Worm (Caenorhabditis elegans) whole organism, young adult: ENCODE results near the gene esyt-2.

Experiments used
- B0019.2 ChIP-seq: fragments of 200-800 bp; sonication (Bioruptor generic); conservative IDR thresholded peaks from 2 replicates; pipeline ENCODE4 v1.3.6; 2022; ENCODE audit warnings: missing genetic modification reagents, missing genetic modification characterization, missing compliant biosample characterization
- B0035.1 ChIP-seq: sonication (generic microtip); optimal IDR thresholded peaks from 2 replicates; lab custom pipeline; 2016; ENCODE audit warnings: missing genetic modification characterization, mild to moderate bottlenecking, missing compliant biosample characterization, missing genotype, missing genetic modification reagents
- D2030.7 ChIP-seq: fragments of 200-800 bp; sonication (Bioruptor generic); IDR thresholded peaks from 2 replicates; pipeline ENCODE4 v1.3.6; 2022; ENCODE audit warnings: missing genetic modification reagents, missing genetic modification characterization, missing compliant biosample characterization
- F23B12.7 ChIP-seq: sonication (generic microtip); optimal IDR thresholded peaks from 2 replicates; lab custom pipeline; 2017; ENCODE audit warnings: missing genetic modification characterization, mild to moderate bottlenecking, missing compliant biosample characterization, antibody characterized with exemption, moderate library complexity; ENCODE audit not compliant: insufficient read depth
- F33H1.4 ChIP-seq: fragments of 200-800 bp; sonication (Bioruptor generic); IDR thresholded peaks from 2 replicates; pipeline ENCODE4 v1.3.6; 2022; ENCODE audit warnings: missing genetic modification reagents, missing genetic modification characterization, missing compliant biosample characterization
- F55B11.4 ChIP-seq: sonication (generic microtip); optimal IDR thresholded peaks from 2 replicates; lab custom pipeline; 2016; ENCODE audit warnings: missing compliant biosample characterization, missing genetic modification characterization, borderline replicate concordance; ENCODE audit not compliant: insufficient read depth
- T26A5.8 ChIP-seq: sonication (generic microtip); optimal IDR thresholded peaks from 2 replicates; lab custom pipeline; 2016; ENCODE audit warnings: missing genetic modification characterization, missing compliant biosample characterization
- Y53F4B.3 ChIP-seq: fragments of 200-800 bp; sonication (Bioruptor generic); IDR thresholded peaks from 2 replicates; pipeline ENCODE4 v1.3.6; 2022; ENCODE audit warnings: missing genetic modification reagents, missing genetic modification characterization, missing compliant biosample characterization
- Y53G8AR.9 ChIP-seq: fragments of 200-800 bp; sonication (Bioruptor generic); conservative IDR thresholded peaks from 2 replicates; pipeline ENCODE4 v1.3.6; 2022; ENCODE audit warnings: missing genetic modification reagents, missing genetic modification characterization, missing compliant biosample characterization
- akir-1 ChIP-seq: fragments of 200-800 bp; sonication (Bioruptor generic); optimal IDR thresholded peaks from 2 replicates; lab custom pipeline; 2018; ENCODE audit warnings: mild to moderate bottlenecking, missing genetic modification characterization, moderate library complexity, missing compliant biosample characterization
- ama-1 ChIP-seq, 3 experiments: fragments of 150-350 bp in 1 of 3; sonication (generic microtip) in 2 of 3; optimal IDR thresholded peaks; 2 replicates each; lab custom pipeline; 2014 to 2018; ENCODE audit warnings: missing biosample characterization in 2 of 3, missing genetic modification characterization in 2 of 3, missing genetic modification reagents in 2 of 3
- bed-1 ChIP-seq: fragments of 200-800 bp; sonication (Bioruptor generic); IDR thresholded peaks from 2 replicates; pipeline ENCODE4 v1.3.6; 2022; ENCODE audit warnings: missing genetic modification reagents, missing genetic modification characterization, missing compliant biosample characterization
- bed-2 ChIP-seq: fragments of 200-800 bp; sonication (Bioruptor generic); IDR thresholded peaks from 2 replicates; pipeline ENCODE4 v1.3.6; 2022; ENCODE audit warnings: missing genetic modification reagents, missing genetic modification characterization, missing compliant biosample characterization
- cebp-1 ChIP-seq, 2 experiments: fragments of 200-800 bp in 1 of 2; sonication (Bioruptor generic) in 1 of 2; sonication (generic microtip) in 1 of 2; IDR thresholded peaks in 1 of 2; optimal IDR thresholded peaks in 1 of 2; 2 replicates each; pipeline versions ENCODE4 v1.3.6 to Lab custom; 2017 to 2022; ENCODE audit warnings: missing compliant biosample characterization in 2 of 2, missing genetic modification characterization in 2 of 2, mild to moderate bottlenecking in 1 of 2, missing genetic modification reagents in 1 of 2, moderate library complexity in 1 of 2
- ceh-27 ChIP-seq: fragments of 200-800 bp; sonication (Bioruptor generic); optimal IDR thresholded peaks from 2 replicates; lab custom pipeline; 2018; ENCODE audit warnings: mild to moderate bottlenecking, missing genetic modification characterization, moderate library complexity, missing compliant biosample characterization
- ceh-58 ChIP-seq: fragments of 200-800 bp; sonication (Bioruptor generic); IDR thresholded peaks from 2 replicates; pipeline ENCODE4 v1.3.6; 2022; ENCODE audit warnings: missing genetic modification characterization, missing compliant biosample characterization
- die-1 ChIP-seq: sonication (generic microtip); optimal IDR thresholded peaks from 2 replicates; lab custom pipeline; 2016; ENCODE audit warnings: missing genotype, mild to moderate bottlenecking, missing genetic modification characterization, missing compliant biosample characterization
- dpff-1 ChIP-seq: sonication (generic microtip); optimal IDR thresholded peaks from 2 replicates; lab custom pipeline; 2017; ENCODE audit warnings: mild to moderate bottlenecking, missing genetic modification characterization, missing compliant biosample characterization
- egl-18 ChIP-seq: fragments of 200-800 bp; sonication (Bioruptor generic); IDR thresholded peaks from 2 replicates; pipeline ENCODE4 v1.3.6; 2022; ENCODE audit warnings: missing genetic modification reagents, missing genetic modification characterization, missing compliant biosample characterization
- ekl-4 ChIP-seq: fragments of 200-800 bp; sonication (Bioruptor generic); IDR thresholded peaks from 2 replicates; pipeline ENCODE4 v1.3.6; 2022; ENCODE audit warnings: missing genetic modification reagents, missing genetic modification characterization, missing compliant biosample characterization
- gei-17 ChIP-seq: fragments of 200-800 bp; sonication (Bioruptor generic); optimal IDR thresholded peaks from 2 replicates; lab custom pipeline; 2018; ENCODE audit warnings: mild to moderate bottlenecking, missing genetic modification characterization, missing compliant biosample characterization
- hlh-12 ChIP-seq: sonication (generic microtip); optimal IDR thresholded peaks from 2 replicates; lab custom pipeline; 2016; ENCODE audit warnings: missing genetic modification characterization, missing compliant biosample characterization
- hmg-1.2 ChIP-seq: fragments of 200-800 bp; sonication (Bioruptor generic); IDR thresholded peaks from 2 replicates; pipeline ENCODE4 v1.3.6; 2022; ENCODE audit warnings: missing genetic modification reagents, missing genetic modification characterization, missing compliant biosample characterization
- hrde-1 ChIP-seq: sonication (generic microtip); optimal IDR thresholded peaks from 2 replicates; lab custom pipeline; 2016; ENCODE audit warnings: missing genetic modification characterization, mild to moderate bottlenecking, missing compliant biosample characterization, moderate library complexity, missing genotype, missing genetic modification reagents, borderline replicate concordance
- lin-26 ChIP-seq: fragments of 200-800 bp; sonication (Bioruptor generic); IDR thresholded peaks from 2 replicates; pipeline ENCODE4 v1.3.6; 2022; ENCODE audit warnings: missing genetic modification reagents, missing genetic modification characterization, missing compliant biosample characterization
- lin-54 ChIP-seq: fragments of 200-800 bp; sonication (Bioruptor generic); optimal IDR thresholded peaks from 2 replicates; lab custom pipeline; 2018; ENCODE audit warnings: mild to moderate bottlenecking, missing genetic modification characterization, missing compliant biosample characterization
- lir-1 ChIP-seq: fragments of 200-800 bp; sonication (Bioruptor generic); conservative IDR thresholded peaks from 2 replicates; pipeline ENCODE4 v1.3.6; 2022; ENCODE audit warnings: missing genetic modification reagents, missing genetic modification characterization, missing compliant biosample characterization
- lsy-27 ChIP-seq: sonication (generic microtip); optimal IDR thresholded peaks from 2 replicates; lab custom pipeline; 2017; ENCODE audit warnings: missing genetic modification characterization, mild to moderate bottlenecking, missing compliant biosample characterization, antibody characterized with exemption, missing genotype, borderline replicate concordance; ENCODE audit not compliant: insufficient read depth
- madf-6 ChIP-seq: fragments of 200-800 bp; sonication (Bioruptor generic); IDR thresholded peaks from 2 replicates; pipeline ENCODE4 v1.3.6; 2022; ENCODE audit warnings: missing genetic modification reagents, missing genetic modification characterization, missing compliant biosample characterization
- mel-28 ChIP-seq: sonication (generic microtip); optimal IDR thresholded peaks from 2 replicates; lab custom pipeline; 2016; ENCODE audit warnings: borderline replicate concordance, mild to moderate bottlenecking, missing genetic modification characterization, missing compliant biosample characterization
- nfya-1 ChIP-seq: sonication (generic microtip); optimal IDR thresholded peaks from 2 replicates; lab custom pipeline; 2017; ENCODE audit warnings: antibody characterized with exemption, missing compliant biosample characterization, missing genetic modification characterization, borderline replicate concordance; ENCODE audit not compliant: insufficient read depth
- nhr-27 ChIP-seq: fragments of 200-800 bp; sonication (Bioruptor generic); optimal IDR thresholded peaks from 2 replicates; lab custom pipeline; 2018; ENCODE audit warnings: mild to moderate bottlenecking, missing genetic modification characterization, moderate library complexity, missing compliant biosample characterization
- nhr-90 ChIP-seq: sonication (generic microtip); optimal IDR thresholded peaks from 2 replicates; lab custom pipeline; 2016; ENCODE audit warnings: missing genotype, mild to moderate bottlenecking, missing genetic modification characterization, missing compliant biosample characterization
- rpc-1 ChIP-seq, 2 experiments: fragments of 150-350 bp in 1 of 2; sonication (generic microtip) in 1 of 2; optimal IDR thresholded peaks; 2 replicates each; lab custom pipeline; 2014 to 2018; ENCODE audit warnings: missing biosample characterization in 1 of 2, missing genetic modification characterization in 1 of 2, missing genetic modification reagents in 1 of 2, missing genotype in 1 of 2
- snpc-1.3 ChIP-seq: sonication (generic microtip); optimal IDR thresholded peaks from 2 replicates; lab custom pipeline; 2017; ENCODE audit warnings: missing genetic modification characterization, mild to moderate bottlenecking, missing compliant biosample characterization, antibody characterized with exemption, moderate library complexity, missing genotype, missing genetic modification reagents; ENCODE audit not compliant: insufficient read depth
- snpc-3.4 ChIP-seq: sonication (generic microtip); optimal IDR thresholded peaks from 2 replicates; lab custom pipeline; 2017; ENCODE audit warnings: missing genetic modification characterization, mild to moderate bottlenecking, missing compliant biosample characterization, antibody characterized with exemption, moderate library complexity, missing genotype, missing genetic modification reagents
- sptf-2 ChIP-seq: fragments of 200-800 bp; sonication (Bioruptor generic); optimal IDR thresholded peaks from 2 replicates; lab custom pipeline; 2018; ENCODE audit warnings: mild to moderate bottlenecking, missing genetic modification characterization, missing compliant biosample characterization
- tbp1 ChIP-seq: fragments of 200-800 bp; sonication (Bioruptor generic); optimal IDR thresholded peaks from 2 replicates; lab custom pipeline; 2018; ENCODE audit warnings: mild to moderate bottlenecking, missing genetic modification characterization, missing compliant biosample characterization
- tlf-1 ChIP-seq: fragments of 200-800 bp; sonication (Bioruptor generic); optimal IDR thresholded peaks from 2 replicates; lab custom pipeline; 2018; ENCODE audit warnings: mild to moderate bottlenecking, missing genetic modification characterization, missing compliant biosample characterization
- unc-62 ChIP-seq: fragments of 150-350 bp; optimal IDR thresholded peaks from 2 replicates; lab custom pipeline; 2014; ENCODE audit warnings: missing biosample characterization, missing genetic modification reagents, missing genetic modification characterization
- zfh-2 ChIP-seq: fragments of 200-800 bp; sonication (Bioruptor generic); conservative IDR thresholded peaks from 2 replicates; pipeline ENCODE4 v1.3.6; 2022; ENCODE audit warnings: missing genetic modification reagents, missing genetic modification characterization, missing compliant biosample characterization
- ztf-22 ChIP-seq: fragments of 200-800 bp; sonication (Bioruptor generic); optimal IDR thresholded peaks from 2 replicates; lab custom pipeline; 2018; ENCODE audit warnings: mild to moderate bottlenecking, missing genetic modification characterization, moderate library complexity, missing compliant biosample characterization
- ztf-6 ChIP-seq: fragments of 200-800 bp; sonication (Bioruptor generic); IDR thresholded peaks from 2 replicates; pipeline ENCODE4 v1.3.6; 2022; ENCODE audit warnings: missing genetic modification reagents, missing genetic modification characterization, missing compliant biosample characterization

esyt-2 gene

ce11 chrIII:6198378-6199234, 32.2 kb downstream of the esyt-2 start, which contains the start of the genes C23G10.7 and rpn-2 (continued):
- TF ChIP-seq die-1 (tag; lab: Kevin White, UChicago) (no peak), B0019.2 (GFP tag; lab: Robert Waterston, UW) (0 out of 2 replicates have a peak, but pooled peaks have one; percentile 29), Y53G8AR.9 (GFP tag; lab: Robert Waterston, UW) (peak; percentile 69; the same call in 1 of the 2 replicates), D2030.7 (GFP tag; lab: Robert Waterston, UW) (peak; percentile 71; the same call in 1 of the 2 replicates), T26A5.8 (tag; lab: Kevin White, UChicago) (no peak), nfya-1 (tag; lab: Kevin White, UChicago) (no peak), ztf-6 (GFP tag; lab: Robert Waterston, UW) (no peak), lin-26 (GFP tag; lab: Robert Waterston, UW) (no peak), tbp1 (GFP tag; lab: Kevin White, UChicago) (peak; percentile 42), tlf-1 (peak; percentile 87), lin-54 (peak; percentile 77), madf-6 (GFP tag; lab: Robert Waterston, UW) (peak; percentile 88), dpff-1 (tag; lab: Kevin White, UChicago) (no peak), zfh-2 (GFP tag; lab: Robert Waterston, UW) (no peak), lsy-27 (no peak), ama-1 (optimal IDR thresholded peaks at IDR 0.05; lab: Kevin White, UChicago) (no peak), ama-1 (GFP tag; optimal IDR thresholded peaks at IDR 0.05; lab: Kevin White, UChicago) (no peak), akir-1 (GFP tag; lab: Kevin White, UChicago) (no peak), F23B12.7 (tag; lab: Kevin White, UChicago) (peak; percentile 46), egl-18 (no peak), nhr-90 (tag; lab: Kevin White, UChicago) (no peak), B0035.1 (no peak), hlh-12 (tag; lab: Kevin White, UChicago) (no peak), F33H1.4 (GFP tag; lab: Robert Waterston, UW) (peak; percentile 75), ceh-58 (GFP tag; lab: Robert Waterston, UW) (no peak), Y53F4B.3 (GFP tag; lab: Robert Waterston, UW) (no peak), ceh-27 (GFP tag; lab: Kevin White, UChicago) (no peak), hrde-1 (no peak), snpc-1.3 (no peak), bed-2 (GFP tag; lab: Robert Waterston, UW) (no peak), gei-17 (GFP tag; lab: Kevin White, UChicago) (no peak), cebp-1 (GFP tag; IDR thresholded peaks at IDR 0.05; lab: Robert Waterston, UW) (no peak), cebp-1 (tag; optimal IDR thresholded peaks at IDR 0.05; lab: Kevin White, UChicago) (peak; percentile 67), snpc-3.4 (peak; percentile 53), ekl-4 (GFP tag; lab: Robert Waterston, UW) (peak; percentile 29; the same call in 1 of the 2 replicates), unc-62 (GFP tag; lab: Kevin White, UChicago) (no peak), rpc-1 (optimal IDR thresholded peaks at IDR 0.05; lab: Kevin White, UChicago) (peak; percentile 30), rpc-1 (tag; optimal IDR thresholded peaks at IDR 0.05; lab: Kevin White, UChicago) (no peak), nhr-27 (tag; lab: Kevin White, UChicago) (no peak), F55B11.4 (tag; lab: Kevin White, UChicago) (no peak), hmg-1.2 (peak; percentile 42; the same call in 1 of the 2 replicates), ztf-22 (GFP tag; lab: Kevin White, UChicago) (no peak), lir-1 (no peak; the same call in 1 of the 2 replicates), mel-28 (tag; lab: Kevin White, UChicago) (no peak), sptf-2 (GFP tag; lab: Kevin White, UChicago) (no peak), bed-1 (no peak)
